Worm (Caenorhabditis elegans): ENCODE measurements around the gene inpp-5K.
A peak's percentile ranks its signal among the peaks of the same experiment; 100 is the strongest.

DNA sequence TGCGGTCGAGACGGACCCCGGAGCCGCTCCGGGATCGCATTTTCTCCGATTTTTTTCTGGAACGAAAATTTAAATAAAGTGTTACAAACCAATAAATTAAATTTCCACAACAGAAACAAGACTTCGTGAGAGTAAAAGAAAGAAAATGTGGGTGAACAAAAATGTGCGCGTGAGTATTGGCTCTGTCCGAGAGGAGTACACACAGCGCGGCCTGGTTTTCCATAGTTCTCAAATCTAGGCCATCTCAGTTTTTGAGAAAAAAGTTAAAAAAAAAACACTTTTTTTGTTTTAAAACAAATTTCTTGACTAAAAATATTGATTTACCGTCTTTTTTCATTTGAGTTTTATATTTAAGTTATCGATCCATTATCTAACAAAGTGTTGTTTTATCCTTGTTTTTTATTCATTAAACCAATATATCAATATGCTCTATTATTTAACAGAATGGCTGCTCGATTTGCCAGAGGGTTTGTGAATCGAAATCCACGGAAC is 16.5 kb downstream of the inpp-5K start, which contains the start of the genes C14B9.8 and mrpl-18:
- no peak for TF ChIP-seq ztf-29 (GFP tag; IDR thresholded peaks at IDR 0.05)
- TF ChIP-seq ztf-23 (GFP tag; IDR thresholded peaks at IDR 0.05), result peak; percentile 72; the same call in 1 of the 2 replicates
- no peak for TF ChIP-seq tab-1 (GFP tag; IDR thresholded peaks at IDR 0.05)
- TF ChIP-seq ref-1 (GFP tag; conservative IDR thresholded peaks at IDR 0.05), result no peak
- TF ChIP-seq flt-1 (GFP tag; IDR thresholded peaks at IDR 0.05), result peak; percentile 81
- no peak for TF ChIP-seq klf-2 (GFP tag; conservative IDR thresholded peaks at IDR 0.05)

Data from whole organism, midembryonic.